Worm (Caenorhabditis elegans): Measurements from ENCODE around the gene noah-2.

The noah-2 gene

ce11 chrIV:14104745-14105144, 13.7 kb downstream of the noah-2 start:
- TF ChIP-seq hlh-30 (tag; optimal IDR thresholded peaks at IDR 0.05; ENCODE audit: insufficient read depth), result no peak
- TF ChIP-seq npax-4 (tag; optimal IDR thresholded peaks at IDR 0.05), result no peak
- TF ChIP-seq T23F11.4 (GFP tag; optimal IDR thresholded peaks at IDR 0.05), result no peak
- no peak for TF ChIP-seq odd-2 (tag; optimal IDR thresholded peaks at IDR 0.05)
- TF ChIP-seq unc-3 (GFP tag; conservative IDR thresholded peaks at IDR 0.05), result no peak
- no peak for TF ChIP-seq unc-3 (tag; optimal IDR thresholded peaks at IDR 0.05)
- no peak for TF ChIP-seq lim-6 (tag; optimal IDR thresholded peaks at IDR 0.05)
- TF ChIP-seq ceh-9 (tag; optimal IDR thresholded peaks at IDR 0.05), result no peak
- TF ChIP-seq ref-2 (tag; optimal IDR thresholded peaks at IDR 0.05), result no peak
- TF ChIP-seq fax-1 (tag; optimal IDR thresholded peaks at IDR 0.05), result no peak
- TF ChIP-seq C08G9.2 (tag; optimal IDR thresholded peaks at IDR 0.05), result no peak
- no peak for TF ChIP-seq fkh-6 (tag; optimal IDR thresholded peaks at IDR 0.05)
- TF ChIP-seq ets-4 (tag; optimal IDR thresholded peaks at IDR 0.05), result no peak

DNA sequence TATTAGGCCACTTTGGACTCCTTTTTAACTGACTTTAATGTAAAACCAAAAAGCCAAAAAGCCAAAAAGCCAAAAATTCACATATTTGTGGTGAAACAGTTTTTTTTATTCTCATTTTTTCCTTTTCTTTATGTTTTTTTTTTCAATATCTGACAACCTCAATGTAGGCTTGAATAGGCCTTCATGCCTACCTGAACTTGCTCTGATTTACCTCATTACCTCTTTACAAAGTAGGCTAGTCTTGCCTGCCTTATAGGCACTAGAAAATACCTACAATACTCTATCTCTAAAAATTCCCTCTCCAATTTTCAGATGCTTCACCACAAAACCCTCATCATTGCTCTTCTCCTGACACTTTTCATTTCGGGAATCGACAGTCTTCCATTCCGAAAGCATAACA, 15.2 kb downstream of the noah-2 start, which contains the start of gene ins-34:
TSS of gene ins-34 (plus strand) at position 301 of the 400 bp plus-strand sequence.
- no peak for TF ChIP-seq ceh-24 (tag; optimal IDR thresholded peaks at IDR 0.05)
- no peak for TF ChIP-seq elt-4 (tag; optimal IDR thresholded peaks at IDR 0.05)
- TF ChIP-seq lin-11 (tag; optimal IDR thresholded peaks at IDR 0.05), result no peak
- TF ChIP-seq madf-2 (tag; optimal IDR thresholded peaks at IDR 0.05), result no peak
- no peak for TF ChIP-seq hlh-30 (tag; optimal IDR thresholded peaks at IDR 0.05; ENCODE audit: insufficient read depth)
- no peak for TF ChIP-seq dmd-4 (tag; optimal IDR thresholded peaks at IDR 0.05; ENCODE audit: borderline replicate concordance)
- TF ChIP-seq pag-3 (tag; optimal IDR thresholded peaks at IDR 0.05; ENCODE audit: borderline replicate concordance), result no peak
- no peak for TF ChIP-seq ceh-34 (tag; optimal IDR thresholded peaks at IDR 0.05)
- no peak for TF ChIP-seq hlh-13 (GFP tag; optimal IDR thresholded peaks at IDR 0.05)
- TF ChIP-seq K09A11.1 (tag; optimal IDR thresholded peaks at IDR 0.05; ENCODE audit: insufficient read depth), result no peak
- no peak for TF ChIP-seq K02D7.2 (tag; optimal IDR thresholded peaks at IDR 0.05)
- no peak for TF ChIP-seq fkh-10 (GFP tag; optimal IDR thresholded peaks at IDR 0.05)
- TF ChIP-seq ceh-18 (tag; optimal IDR thresholded peaks at IDR 0.05), result no peak
- no peak for TF ChIP-seq ceh-6 (GFP tag; optimal IDR thresholded peaks at IDR 0.05)
- no peak for TF ChIP-seq ztf-16 (tag; optimal IDR thresholded peaks at IDR 0.05)

- TF ChIP-seq lim-6 (tag; optimal IDR thresholded peaks at IDR 0.05), result no peak
- TF ChIP-seq ceh-30 (tag; optimal IDR thresholded peaks at IDR 0.05), result no peak
- no peak for TF ChIP-seq ceh-34 (tag; optimal IDR thresholded peaks at IDR 0.05)
Observed at ce11 chrIV:14107647-14108046, 16.6 kb downstream of the noah-2 start.

- TF ChIP-seq madf-2 (tag; optimal IDR thresholded peaks at IDR 0.05) (no peak), tbx-7 (tag; optimal IDR thresholded peaks at IDR 0.05) (no peak), pat-9 (tag; optimal IDR thresholded peaks at IDR 0.05) (no peak), sox-4 (tag; optimal IDR thresholded peaks at IDR 0.05) (no peak), zip-5 (tag; optimal IDR thresholded peaks at IDR 0.05) (no peak), eyg-1 (tag; optimal IDR thresholded peaks at IDR 0.05) (no peak), C38D4.7 (GFP tag; optimal IDR thresholded peaks at IDR 0.05) (no peak), ceh-34 (tag; optimal IDR thresholded peaks at IDR 0.05) (no peak), nhr-11 (tag; optimal IDR thresholded peaks at IDR 0.05) (no peak)
Observed at ce11 chrIV:14113621-14114020, 22.6 kb downstream of the noah-2 start.

DNA sequence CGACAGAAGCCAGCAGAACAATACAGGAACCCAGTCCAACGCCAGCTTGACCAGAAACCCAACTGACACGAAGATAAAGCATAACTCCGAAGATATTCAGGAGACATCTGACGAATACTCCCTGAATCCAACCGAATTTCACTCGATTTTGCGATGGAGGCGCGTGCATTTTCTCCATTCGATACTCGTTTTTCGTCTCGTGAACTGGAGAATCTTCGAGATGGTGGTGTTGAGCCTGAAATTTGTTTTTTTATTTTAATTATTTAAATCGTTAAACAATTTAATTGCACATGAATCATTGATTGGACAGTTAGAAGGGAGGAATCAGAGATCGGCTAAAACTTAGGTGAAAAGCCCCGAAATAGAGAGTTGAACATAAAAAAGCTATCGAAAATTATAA, 23.3 kb downstream of the noah-2 start:
- TF ChIP-seq ets-4 (tag; optimal IDR thresholded peaks at IDR 0.05) (no peak), ref-2 (tag; optimal IDR thresholded peaks at IDR 0.05) (no peak), ceh-22 (tag; optimal IDR thresholded peaks at IDR 0.05) (no peak), pha-4 (tag; optimal IDR thresholded peaks at IDR 0.05) (no peak), ceh-34 (tag; optimal IDR thresholded peaks at IDR 0.05) (no peak), mec-3 (tag; optimal IDR thresholded peaks at IDR 0.05; ENCODE audit: borderline replicate concordance) (no peak), ztf-16 (tag; optimal IDR thresholded peaks at IDR 0.05) (no peak), K02D7.2 (tag; optimal IDR thresholded peaks at IDR 0.05) (no peak)
